Worm (Caenorhabditis elegans) whole organism, mixed stage, embryonic: ENCODE measurements around the gene T13C2.3.

ENCODE experiments used
- M03D4.4 ChIP-seq: sonication (generic microtip); optimal IDR thresholded peaks from 2 replicates; lab custom pipeline; 2017; ENCODE audit warnings: mild to moderate bottlenecking, missing genetic modification characterization, missing compliant biosample characterization
- blmp-1 ChIP-seq: fragments of 150-350 bp; optimal IDR thresholded peaks from 2 replicates; lab custom pipeline; 2014; ENCODE audit warnings: missing biosample characterization, missing genetic modification characterization
- ceh-39 ChIP-seq: fragments of 150-350 bp; optimal IDR thresholded peaks from 2 replicates; lab custom pipeline; 2014; ENCODE audit warnings: missing biosample characterization, missing genetic modification characterization
- ceh-43 ChIP-seq: fragments of 200-800 bp; sonication (Bioruptor generic); optimal IDR thresholded peaks from 2 replicates; lab custom pipeline; 2018; ENCODE audit warnings: mild to moderate bottlenecking, missing genetic modification characterization, moderate library complexity, missing compliant biosample characterization
- ceh-83 ChIP-seq: fragments of 200-800 bp; sonication (Bioruptor generic); optimal IDR thresholded peaks from 2 replicates; lab custom pipeline; 2018; ENCODE audit warnings: mild to moderate bottlenecking, missing genetic modification characterization, missing compliant biosample characterization
- ces-1 ChIP-seq: fragments of 150-350 bp; optimal IDR thresholded peaks from 2 replicates; lab custom pipeline; 2014; ENCODE audit warnings: missing biosample characterization, missing genetic modification reagents, missing genetic modification characterization
- cnd-1 ChIP-seq: fragments of 200-800 bp; sonication (Bioruptor generic); optimal IDR thresholded peaks from 2 replicates; lab custom pipeline; 2018; ENCODE audit warnings: mild to moderate bottlenecking, missing genetic modification characterization, missing compliant biosample characterization
- drap-1 ChIP-seq: fragments of 200-800 bp; sonication (Bioruptor generic); optimal IDR thresholded peaks from 3 replicates; lab custom pipeline; 2018; ENCODE audit warnings: mild to moderate bottlenecking, missing genetic modification characterization, missing compliant biosample characterization
- elt-1 ChIP-seq: sonication (generic microtip); optimal IDR thresholded peaks from 2 replicates; lab custom pipeline; 2017; ENCODE audit warnings: missing genetic modification characterization, mild to moderate bottlenecking, missing compliant biosample characterization, antibody characterized with exemption, moderate library complexity, borderline replicate concordance; ENCODE audit not compliant: insufficient read depth
- flh-1 ChIP-seq: fragments of 200-800 bp; sonication (Bioruptor generic); optimal IDR thresholded peaks from 2 replicates; lab custom pipeline; 2018; ENCODE audit warnings: mild to moderate bottlenecking, missing genetic modification characterization, moderate library complexity, missing compliant biosample characterization
- ham-2 ChIP-seq: fragments of 200-800 bp; sonication (Bioruptor generic); optimal IDR thresholded peaks from 2 replicates; lab custom pipeline; 2018; ENCODE audit warnings: mild to moderate bottlenecking, missing genetic modification characterization, missing compliant biosample characterization
- hlh-1 ChIP-seq: fragments of 150-350 bp; optimal IDR thresholded peaks from 2 replicates; lab custom pipeline; 2014; ENCODE audit warnings: missing biosample characterization, missing genetic modification reagents, missing genetic modification characterization
- lin-32 ChIP-seq: fragments of 200-800 bp; sonication (Bioruptor generic); optimal IDR thresholded peaks from 2 replicates; lab custom pipeline; 2018; ENCODE audit warnings: mild to moderate bottlenecking, missing genetic modification characterization, missing compliant biosample characterization
- lsy-2 ChIP-seq: fragments of 150-350 bp; optimal IDR thresholded peaks from 2 replicates; lab custom pipeline; 2014; ENCODE audit warnings: missing biosample characterization, missing genetic modification characterization
- mab-5 ChIP-seq: fragments of 150-350 bp; optimal IDR thresholded peaks from 2 replicates; lab custom pipeline; 2014; ENCODE audit warnings: missing biosample characterization, missing genetic modification characterization
- mep-1 ChIP-seq: fragments of 150-350 bp; optimal IDR thresholded peaks from 2 replicates; lab custom pipeline; 2017; ENCODE audit warnings: missing biosample characterization, missing genetic modification reagents, missing genetic modification characterization, inconsistent platforms
- nhr-12 ChIP-seq: fragments of 150-350 bp; optimal IDR thresholded peaks from 2 replicates; lab custom pipeline; 2014; ENCODE audit warnings: missing biosample characterization, missing genetic modification characterization
- nhr-2 ChIP-seq: fragments of 150-350 bp; optimal IDR thresholded peaks from 2 replicates; lab custom pipeline; 2014; ENCODE audit warnings: missing biosample characterization, missing genetic modification characterization
- nhr-237 ChIP-seq: fragments of 150-350 bp; optimal IDR thresholded peaks from 2 replicates; lab custom pipeline; 2014; ENCODE audit warnings: missing biosample characterization, missing genetic modification characterization
- nhr-28 ChIP-seq: fragments of 150-350 bp; optimal IDR thresholded peaks from 2 replicates; lab custom pipeline; 2014; ENCODE audit warnings: missing biosample characterization, missing genetic modification characterization
- nhr-76 ChIP-seq: sonication (generic microtip); optimal IDR thresholded peaks from 2 replicates; lab custom pipeline; 2017; ENCODE audit warnings: missing biosample characterization, missing genetic modification characterization
- pha-4 ChIP-seq: fragments of 150-350 bp; optimal IDR thresholded peaks from 2 replicates; lab custom pipeline; 2018; ENCODE audit warnings: missing biosample characterization, missing genetic modification reagents, missing genetic modification characterization
- sem-2 ChIP-seq: fragments of 200-800 bp; sonication (Bioruptor generic); optimal IDR thresholded peaks from 2 replicates; lab custom pipeline; 2018; ENCODE audit warnings: mild to moderate bottlenecking, missing genetic modification characterization, missing compliant biosample characterization
- snpc-4 ChIP-seq: fragments of 150-350 bp; optimal IDR thresholded peaks from 2 replicates; lab custom pipeline; 2014; ENCODE audit warnings: missing biosample characterization, missing genetic modification characterization
- sptf-1 ChIP-seq: sonication (generic microtip); optimal IDR thresholded peaks from 2 replicates; lab custom pipeline; 2017; ENCODE audit warnings: mild to moderate bottlenecking, missing genetic modification characterization, moderate library complexity, missing compliant biosample characterization
- tbx-8 ChIP-seq: fragments of 200-800 bp; sonication (Bioruptor generic); optimal IDR thresholded peaks from 2 replicates; lab custom pipeline; 2018; ENCODE audit warnings: mild to moderate bottlenecking, missing genetic modification characterization, moderate library complexity, missing compliant biosample characterization
- unc-39 ChIP-seq: fragments of 150-350 bp; optimal IDR thresholded peaks from 2 replicates; lab custom pipeline; 2014; ENCODE audit warnings: missing biosample characterization, missing genetic modification characterization
- unc-62 ChIP-seq: fragments of 150-350 bp; optimal IDR thresholded peaks from 2 replicates; lab custom pipeline; 2014; ENCODE audit warnings: missing biosample characterization, missing genetic modification reagents, missing genetic modification characterization
- zip-8 ChIP-seq: fragments of 150-350 bp; optimal IDR thresholded peaks from 2 replicates; lab custom pipeline; 2014; ENCODE audit warnings: missing biosample characterization, missing genetic modification characterization
- ztf-11 ChIP-seq: fragments of 150-350 bp; optimal IDR thresholded peaks from 2 replicates; lab custom pipeline; 2014; ENCODE audit warnings: missing biosample characterization, missing genetic modification characterization

Gene T13C2.3

DNA sequence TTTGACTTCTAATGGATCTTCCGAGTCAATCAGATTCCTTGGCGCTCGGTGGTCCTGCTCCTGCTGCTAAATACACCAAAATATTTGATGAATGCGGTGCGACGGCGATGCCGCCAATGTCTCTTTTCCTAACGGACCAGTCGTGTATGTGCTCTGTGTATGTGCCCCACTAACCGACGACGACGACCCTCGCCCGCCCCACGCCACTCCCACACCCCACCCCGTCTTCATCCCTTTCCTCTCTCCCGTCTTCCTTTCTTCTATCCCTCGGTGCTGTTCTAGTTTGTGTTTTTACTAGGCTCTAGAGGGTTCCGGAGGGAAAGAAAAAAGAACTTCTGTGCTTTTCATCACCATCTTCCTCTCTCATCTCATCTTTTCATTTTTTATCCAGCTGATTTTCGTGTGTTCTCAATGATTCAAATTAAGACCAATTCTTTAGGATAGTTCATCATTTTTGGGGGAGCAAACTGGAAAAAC lies 45.6 kb downstream of the T13C2.3 start, which contains the start of gene egl-27:
Gene egl-27 (plus strand): TSS at position 427 of the 477 bp plus-strand sequence.
- no peak for TF ChIP-seq nhr-12
- no peak for TF ChIP-seq mep-1
- no peak for TF ChIP-seq cnd-1 (tag; lab: Kevin White, UChicago)
- no peak for TF ChIP-seq nhr-76 (tag; lab: Kevin White, UChicago)
- TF ChIP-seq ztf-11 (tag; lab: Kevin White, UChicago): no peak
- no peak for TF ChIP-seq zip-8
- TF ChIP-seq ces-1 (GFP tag; lab: Kevin White, UChicago): peak; percentile 5
- TF ChIP-seq sptf-1 (tag; lab: Kevin White, UChicago): peak; percentile 12
- TF ChIP-seq mab-5 (tag; lab: Kevin White, UChicago): no peak
- no peak for TF ChIP-seq elt-1
- TF ChIP-seq nhr-2: no peak
- no peak for TF ChIP-seq nhr-237 (tag; lab: Kevin White, UChicago)
- TF ChIP-seq ceh-43 (GFP tag; lab: Kevin White, UChicago): no peak
- TF ChIP-seq blmp-1 (tag; lab: Kevin White, UChicago): no peak
- TF ChIP-seq snpc-4 (tag; lab: Kevin White, UChicago): no peak
- TF ChIP-seq pha-4: no peak
- TF ChIP-seq nhr-28 (tag; lab: Kevin White, UChicago): no peak
- TF ChIP-seq, all 35 proteins: peak for 2

DNA sequence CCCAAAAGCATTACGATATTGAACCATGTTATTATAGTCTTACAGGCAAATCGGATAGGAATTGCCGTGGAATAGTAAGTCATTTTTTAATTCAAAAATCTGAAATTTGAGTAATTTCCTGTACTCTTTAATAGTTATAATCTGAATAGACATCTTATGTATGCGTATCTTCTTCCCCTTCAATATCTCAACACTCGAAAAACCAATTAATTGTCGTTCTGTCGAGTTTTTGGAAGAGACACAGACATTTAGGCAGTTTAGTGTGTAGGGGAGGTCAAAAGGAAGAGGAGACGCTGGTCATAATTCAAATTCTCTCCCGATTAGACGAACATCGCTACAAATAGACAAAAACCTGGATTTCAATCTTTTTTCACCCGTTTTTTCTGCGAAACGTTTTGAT lies 46.5 kb downstream of the T13C2.3 start:
- TF ChIP-seq ces-1 (GFP tag; lab: Kevin White, UChicago) (peak; percentile 97), nhr-2 (peak; percentile 40), flh-1 (GFP tag; lab: Kevin White, UChicago) (no peak), ceh-39 (peak; percentile 24), mab-5 (tag; lab: Kevin White, UChicago) (no peak), sptf-1 (tag; lab: Kevin White, UChicago) (no peak), ceh-83 (peak; percentile 35), unc-62 (GFP tag; lab: Kevin White, UChicago) (peak; percentile 91), unc-39 (tag; lab: Kevin White, UChicago) (no peak), lin-32 (no peak)

DNA sequence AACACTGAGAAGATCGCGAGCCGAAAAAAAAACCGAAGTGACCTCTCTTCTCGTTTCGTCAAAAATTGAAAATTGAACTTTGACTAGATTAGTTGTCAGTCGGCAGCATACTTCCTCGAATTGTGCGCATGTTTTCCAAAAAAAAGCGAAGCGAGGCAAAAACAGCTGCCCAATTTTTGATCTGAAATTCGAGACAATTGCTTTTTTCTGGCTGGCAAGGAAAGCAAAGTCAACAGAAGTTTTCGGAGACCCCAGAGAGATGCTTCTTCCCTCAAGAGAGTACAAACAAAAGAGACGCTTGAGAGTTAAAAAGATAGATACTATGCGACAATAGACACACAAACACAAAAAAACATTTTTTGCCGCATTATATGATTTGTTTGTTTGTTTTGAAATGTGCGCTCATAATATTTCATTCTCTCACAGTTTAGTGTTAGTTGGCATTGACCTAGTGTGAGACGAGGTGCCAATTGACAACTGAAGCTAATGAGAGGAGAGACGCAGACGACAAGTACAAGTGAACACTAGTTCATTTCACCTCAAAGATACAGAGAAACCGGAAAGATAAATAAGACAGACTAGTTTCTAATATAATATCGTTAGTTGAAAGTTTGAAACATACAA lies 47.0 kb downstream of the T13C2.3 start:
- TF ChIP-seq mab-5 (tag; lab: Kevin White, UChicago): no peak
- TF ChIP-seq pha-4: peak; percentile 27
- TF ChIP-seq hlh-1 (tag; lab: Kevin White, UChicago): peak; percentile 33
- no peak for TF ChIP-seq ham-2 (GFP tag; lab: Kevin White, UChicago)
- peak; percentile 9 for TF ChIP-seq lsy-2 (tag; lab: Kevin White, UChicago)
- peak; percentile 55 for TF ChIP-seq unc-62 (GFP tag; lab: Kevin White, UChicago)
- TF ChIP-seq ces-1 (GFP tag; lab: Kevin White, UChicago): peak; percentile 43
- no peak for TF ChIP-seq M03D4.4 (tag; lab: Kevin White, UChicago)
- TF ChIP-seq elt-1: no peak
- TF ChIP-seq nhr-2: no peak
- no peak for TF ChIP-seq tbx-8
- no peak for TF ChIP-seq sem-2 (GFP tag; lab: Kevin White, UChicago)

DNA sequence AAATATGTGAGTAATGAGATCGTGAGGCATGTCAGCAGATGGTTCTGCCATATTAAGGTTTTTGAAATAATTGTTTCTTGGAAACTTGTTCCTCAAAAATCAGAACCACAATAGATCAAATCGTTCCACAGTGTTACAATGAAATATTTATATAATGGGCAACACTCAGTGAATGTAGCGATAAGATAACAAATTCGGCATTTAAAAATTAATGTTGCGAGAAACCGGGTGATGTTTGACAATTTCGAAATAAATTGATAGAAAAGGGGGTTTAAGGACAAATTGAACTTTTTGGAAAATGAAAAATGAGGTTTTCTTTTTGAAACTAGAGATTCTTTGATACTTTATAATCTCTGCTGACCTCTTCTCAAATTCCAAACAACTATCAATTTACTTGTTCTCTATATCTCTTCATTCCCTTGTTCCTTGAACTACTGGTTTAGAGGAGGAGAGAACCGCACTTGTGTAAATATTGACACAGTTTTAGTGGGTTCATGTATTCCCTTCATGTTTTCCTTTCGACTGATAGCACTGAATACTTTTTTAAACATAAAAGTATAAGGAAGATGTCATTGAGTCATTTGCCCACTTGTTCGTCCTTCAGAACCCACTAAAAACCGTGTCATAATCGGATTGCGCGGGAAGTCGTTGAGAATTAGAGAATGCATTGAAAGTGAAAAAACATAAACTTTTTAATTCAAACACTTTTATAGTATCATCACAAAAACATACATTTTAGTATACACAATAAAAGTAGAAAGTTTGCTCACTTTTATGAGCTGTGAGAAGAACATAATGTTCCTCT lies 47.9 kb downstream of the T13C2.3 start:
- TF ChIP-seq nhr-12: no peak
- TF ChIP-seq ham-2 (GFP tag; lab: Kevin White, UChicago): no peak
- no peak for TF ChIP-seq drap-1 (GFP tag; lab: Kevin White, UChicago)
- TF ChIP-seq pha-4: peak; percentile 61
- peak; percentile 9 for TF ChIP-seq blmp-1 (tag; lab: Kevin White, UChicago)
- no peak for TF ChIP-seq ceh-43 (GFP tag; lab: Kevin White, UChicago)
- peak; percentile 2 for TF ChIP-seq lin-32
- no peak for TF ChIP-seq zip-8
